Fruit fly (Drosophila melanogaster) whole organism, embryonic: ENCODE data around the gene CG6236.

ENCODE experiments used
- Adf1 ChIP-seq: fragments of 200-800 bp; sonication (Bioruptor generic); IDR thresholded peaks from 2 replicates; pipeline ENCODE4 v1.3.6; 2022; ENCODE audit warnings: missing biosample characterization, missing genetic modification characterization
- B-H2 ChIP-seq: fragments of 200-800 bp; sonication (Bioruptor generic); optimal IDR thresholded peaks from 2 replicates; lab custom pipeline; 2018; ENCODE audit warnings: missing biosample characterization, mild to moderate bottlenecking, missing genetic modification characterization
- CG11247 ChIP-seq: fragments of 200-800 bp; sonication (Bioruptor generic); IDR thresholded peaks from 2 replicates; pipeline ENCODE4 v1.3.6; 2022; ENCODE audit warnings: missing biosample characterization, missing genetic modification characterization
- CG11456 ChIP-seq: fragments of 200-800 bp; sonication (Bioruptor generic); IDR thresholded peaks from 3 replicates; pipeline ENCODE4 v1.3.6; 2022; ENCODE audit warnings: missing biosample characterization, missing genetic modification characterization
- CG12391 ChIP-seq: fragments of 200-800 bp; sonication (Bioruptor generic); optimal IDR thresholded peaks from 3 replicates; lab custom pipeline; 2018; ENCODE audit warnings: missing biosample characterization, mild to moderate bottlenecking, missing genetic modification characterization, moderate library complexity
- CG12942 ChIP-seq: fragments of 200-800 bp; sonication (Bioruptor generic); optimal IDR thresholded peaks from 3 replicates; lab custom pipeline; 2016; ENCODE audit warnings: missing biosample characterization, missing genetic modification characterization
- CG13296 ChIP-seq: fragments of 200-800 bp; sonication (Bioruptor generic); optimal IDR thresholded peaks from 3 replicates; lab custom pipeline; 2018; ENCODE audit warnings: missing biosample characterization, mild to moderate bottlenecking, missing genetic modification characterization
- CG15011 ChIP-seq: fragments of 200-800 bp; sonication (Bioruptor generic); optimal IDR thresholded peaks from 3 replicates; lab custom pipeline; 2018; ENCODE audit warnings: missing biosample characterization, mild to moderate bottlenecking, missing genetic modification characterization
- CG15269 ChIP-seq: fragments of 200-800 bp; sonication (Bioruptor generic); optimal IDR thresholded peaks from 2 replicates; lab custom pipeline; 2018; ENCODE audit warnings: missing biosample characterization, mild to moderate bottlenecking, missing genetic modification characterization, moderate library complexity
- CG1529 ChIP-seq: fragments of 200-800 bp; sonication (Bioruptor generic); optimal IDR thresholded peaks from 3 replicates; lab custom pipeline; 2018; ENCODE audit warnings: missing biosample characterization, missing genetic modification characterization
- CG15514 ChIP-seq: fragments of 200-800 bp; sonication (Bioruptor generic); optimal IDR thresholded peaks from 3 replicates; lab custom pipeline; 2017; ENCODE audit warnings: missing biosample characterization, missing genetic modification characterization, mild to moderate bottlenecking, moderate library complexity, missing genetic modification reagents
- CG1602 ChIP-seq: fragments of 200-800 bp; sonication (Bioruptor generic); optimal IDR thresholded peaks from 3 replicates; lab custom pipeline; 2016; ENCODE audit warnings: missing biosample characterization, missing genetic modification characterization
- CG17361 ChIP-seq: fragments of 200-800 bp; sonication (Bioruptor generic); IDR thresholded peaks from 3 replicates; pipeline ENCODE4 v1.3.6; 2022; ENCODE audit warnings: missing biosample characterization, missing genetic modification characterization
- CG17802 ChIP-seq: fragments of 200-800 bp; sonication (Bioruptor generic); optimal IDR thresholded peaks from 2 replicates; lab custom pipeline; 2018; ENCODE audit warnings: missing biosample characterization, mild to moderate bottlenecking, missing genetic modification characterization, moderate library complexity
- CG18011 ChIP-seq: fragments of 200-800 bp; sonication (Bioruptor generic); optimal IDR thresholded peaks from 2 replicates; lab custom pipeline; 2017; ENCODE audit warnings: missing biosample characterization, missing genetic modification characterization, mild to moderate bottlenecking, moderate library complexity, missing genotype
- CG34224 ChIP-seq: fragments of 200-800 bp; sonication (Bioruptor generic); IDR thresholded peaks from 3 replicates; pipeline ENCODE4 v1.3.6; 2022; ENCODE audit warnings: missing biosample characterization, missing genetic modification characterization; ENCODE audit not compliant: partially characterized antibody
- CG4820 ChIP-seq: fragments of 200-800 bp; sonication (Bioruptor generic); optimal IDR thresholded peaks from 3 replicates; lab custom pipeline; 2016; ENCODE audit warnings: missing biosample characterization, missing genetic modification characterization
- CG6813 ChIP-seq: fragments of 200-800 bp; sonication (Bioruptor generic); optimal IDR thresholded peaks from 2 replicates; lab custom pipeline; 2017; ENCODE audit warnings: missing biosample characterization, missing genetic modification characterization, mild to moderate bottlenecking, moderate library complexity, missing genetic modification reagents
- CG7963 ChIP-seq: fragments of 200-800 bp; sonication (Bioruptor generic); IDR thresholded peaks from 3 replicates; pipeline ENCODE4 v1.3.6; 2022; ENCODE audit warnings: missing biosample characterization, missing genetic modification characterization; ENCODE audit not compliant: partially characterized antibody
- CG9817 ChIP-seq: fragments of 200-800 bp; sonication (Bioruptor generic); optimal IDR thresholded peaks from 2 replicates; lab custom pipeline; 2018; ENCODE audit warnings: missing biosample characterization, mild to moderate bottlenecking, missing genetic modification characterization, moderate library complexity
- CkIIα-i1 ChIP-seq: fragments of 200-800 bp; sonication (Bioruptor generic); IDR thresholded peaks from 2 replicates; pipeline ENCODE4 v1.3.6; 2022; ENCODE audit warnings: missing biosample characterization, missing genetic modification characterization
- Ets97D ChIP-seq: fragments of 200-800 bp; sonication (Bioruptor generic); optimal IDR thresholded peaks from 3 replicates; lab custom pipeline; 2016; ENCODE audit warnings: missing biosample characterization, missing genetic modification characterization
- Fer3 ChIP-seq: fragments of 200-800 bp; sonication (Bioruptor generic); optimal IDR thresholded peaks from 2 replicates; lab custom pipeline; 2018; ENCODE audit warnings: missing biosample characterization, mild to moderate bottlenecking, missing genetic modification characterization, moderate library complexity
- Hmr ChIP-seq: fragments of 200-800 bp; sonication (Bioruptor generic); optimal IDR thresholded peaks from 3 replicates; lab custom pipeline; 2017; ENCODE audit warnings: mild to moderate bottlenecking, missing biosample characterization, missing genetic modification reagents, missing genetic modification characterization
- Meics ChIP-seq: fragments of 200-800 bp; sonication (Bioruptor generic); optimal IDR thresholded peaks from 2 replicates; lab custom pipeline; 2017; ENCODE audit warnings: missing biosample characterization, mild to moderate bottlenecking, missing genetic modification characterization
- Neu2 ChIP-seq: fragments of 200-800 bp; sonication (Bioruptor generic); optimal IDR thresholded peaks from 3 replicates; lab custom pipeline; 2016; ENCODE audit warnings: missing biosample characterization, missing genetic modification characterization, borderline replicate concordance
- Scr ChIP-seq: fragments of 200-800 bp; sonication (Bioruptor generic); IDR thresholded peaks from 2 replicates; pipeline ENCODE4 v1.3.6; 2022; ENCODE audit warnings: missing biosample characterization, missing genetic modification characterization; ENCODE audit not compliant: partially characterized antibody
- Sox102F ChIP-seq: fragments of 200-800 bp; sonication (Bioruptor generic); optimal IDR thresholded peaks from 2 replicates; lab custom pipeline; 2018; ENCODE audit warnings: missing biosample characterization, mild to moderate bottlenecking, missing genetic modification characterization, moderate library complexity
- Sry-β ChIP-seq: fragments of 200-800 bp; sonication (Bioruptor generic); optimal IDR thresholded peaks from 2 replicates; lab custom pipeline; 2018; ENCODE audit warnings: missing biosample characterization, mild to moderate bottlenecking, missing genetic modification characterization, moderate library complexity
- Sry-δ ChIP-seq: fragments of 200-800 bp; sonication (Bioruptor generic); optimal IDR thresholded peaks from 2 replicates; lab custom pipeline; 2016; ENCODE audit warnings: missing biosample characterization, missing genetic modification characterization
- al ChIP-seq: fragments of 200-800 bp; sonication (Bioruptor generic); IDR thresholded peaks from 2 replicates; pipeline ENCODE4 v1.3.6; 2022; ENCODE audit warnings: missing biosample characterization, missing genetic modification characterization
- disco-r ChIP-seq: fragments of 200-800 bp; sonication (Bioruptor generic); optimal IDR thresholded peaks from 2 replicates; lab custom pipeline; 2016; ENCODE audit warnings: missing biosample characterization, missing genetic modification characterization
- dm ChIP-seq: fragments of 200-800 bp; sonication (Bioruptor generic); optimal IDR thresholded peaks from 3 replicates; lab custom pipeline; 2016; ENCODE audit warnings: missing biosample characterization, missing genetic modification characterization
- emc ChIP-seq: fragments of 200-800 bp; sonication (Bioruptor generic); optimal IDR thresholded peaks from 2 replicates; lab custom pipeline; 2016; ENCODE audit warnings: missing biosample characterization, missing genetic modification characterization
- fd102C ChIP-seq: fragments of 200-800 bp; sonication (Bioruptor generic); optimal IDR thresholded peaks from 2 replicates; lab custom pipeline; 2018; ENCODE audit warnings: missing biosample characterization, mild to moderate bottlenecking, missing genetic modification characterization, moderate library complexity
- gcm2 ChIP-seq: fragments of 200-800 bp; sonication (Bioruptor generic); optimal IDR thresholded peaks from 2 replicates; lab custom pipeline; 2016; ENCODE audit warnings: missing biosample characterization, missing genetic modification characterization
- h ChIP-seq: fragments of >200 bp; optimal IDR thresholded peaks from 2 replicates; lab custom pipeline; 2017
- inv ChIP-seq: fragments of 200-800 bp; sonication (Bioruptor generic); IDR thresholded peaks from 2 replicates; pipeline ENCODE4 v1.3.6; 2022; ENCODE audit warnings: missing biosample characterization, missing genetic modification characterization; ENCODE audit not compliant: partially characterized antibody
- mam ChIP-seq: fragments of 200-800 bp; sonication (Bioruptor generic); optimal IDR thresholded peaks from 3 replicates; lab custom pipeline; 2016; ENCODE audit warnings: missing biosample characterization, missing genetic modification characterization
- mirr ChIP-seq: fragments of 200-800 bp; sonication (Bioruptor generic); optimal IDR thresholded peaks from 3 replicates; lab custom pipeline; 2018; ENCODE audit warnings: missing biosample characterization, mild to moderate bottlenecking, missing genetic modification characterization
- otp ChIP-seq: fragments of 200-800 bp; sonication (Bioruptor generic); IDR thresholded peaks from 3 replicates; pipeline ENCODE4, ENCODE4 v1.3.6; 2022; ENCODE audit warnings: missing biosample characterization, missing genetic modification characterization
- p53 ChIP-seq: fragments of 200-800 bp; sonication (Bioruptor generic); optimal IDR thresholded peaks from 2 replicates; lab custom pipeline; 2016; ENCODE audit warnings: missing biosample characterization, missing genetic modification characterization
- pzg ChIP-seq: fragments of 200-800 bp; sonication (Bioruptor generic); optimal IDR thresholded peaks from 3 replicates; lab custom pipeline; 2018; ENCODE audit warnings: missing biosample characterization, mild to moderate bottlenecking, missing genetic modification characterization, moderate library complexity
- repo ChIP-seq: fragments of 200-800 bp; sonication (Bioruptor generic); optimal IDR thresholded peaks from 2 replicates; lab custom pipeline; 2016; ENCODE audit warnings: missing biosample characterization, missing genetic modification characterization
- shn ChIP-seq: fragments of 200-800 bp; sonication (Bioruptor generic); optimal IDR thresholded peaks from 3 replicates; lab custom pipeline; 2016; ENCODE audit warnings: missing biosample characterization, missing genetic modification characterization
- sim ChIP-seq: fragments of 200-800 bp; sonication (Bioruptor generic); IDR thresholded peaks from 2 replicates; pipeline ENCODE4 v1.3.6; 2022; ENCODE audit warnings: missing biosample characterization, missing genetic modification characterization
- trh ChIP-seq: fragments of 200-800 bp; sonication (Bioruptor generic); optimal IDR thresholded peaks from 2 replicates; lab custom pipeline; 2016; ENCODE audit warnings: missing biosample characterization, missing genetic modification characterization
- tup ChIP-seq: fragments of 200-800 bp; sonication (Bioruptor generic); optimal IDR thresholded peaks from 2 replicates; lab custom pipeline; 2016; ENCODE audit warnings: missing biosample characterization, mild to moderate bottlenecking, missing genetic modification characterization, moderate library complexity
- vfl ChIP-seq: fragments of 200-800 bp; sonication (Bioruptor generic); optimal IDR thresholded peaks from 2 replicates; lab custom pipeline; 2016; ENCODE audit warnings: missing biosample characterization, missing genetic modification characterization
- wdn ChIP-seq: fragments of 200-800 bp; sonication (Bioruptor generic); IDR thresholded peaks from 2 replicates; pipeline ENCODE4 v1.3.6; 2022; ENCODE audit warnings: missing biosample characterization, missing genetic modification characterization
- zf30C ChIP-seq: fragments of 200-800 bp; sonication (Bioruptor generic); optimal IDR thresholded peaks from 3 replicates; lab custom pipeline; 2018; ENCODE audit warnings: missing biosample characterization, mild to moderate bottlenecking, missing genetic modification characterization

Gene CG6236

dm6 chr3R:15371833-15372232 lies 43.8 kb upstream of the CG6236 start, which contains the start of the genes Ccm3 and CG6136 (continued):
- peak; percentile 2 for TF ChIP-seq dm (GFP tag; lab: Kevin White, UChicago)
- no peak for TF ChIP-seq Sry-β (GFP tag; lab: Kevin White, UChicago)
- no peak for TF ChIP-seq CG17802 (tag; lab: Kevin White, UChicago)
- peak; percentile 36 for TF ChIP-seq vfl
- TF ChIP-seq Adf1: peak; percentile 41; the same call in 1 of the 2 replicates
- no peak for TF ChIP-seq Sox102F (GFP tag; lab: Kevin White, UChicago)
- no peak for TF ChIP-seq sim (GFP tag; lab: Robert Waterston, UW)
- TF ChIP-seq CG4820: no peak
- peak; percentile 69 for TF ChIP-seq Hmr (GFP tag; lab: Kevin White, UChicago)
- TF ChIP-seq CG15514 (GFP tag; lab: Kevin White, UChicago): peak; percentile 79
- TF ChIP-seq repo (GFP tag; lab: Kevin White, UChicago): peak; percentile 39
- no peak for TF ChIP-seq CG9817 (tag; lab: Kevin White, UChicago)
- TF ChIP-seq Ets97D (GFP tag; lab: Kevin White, UChicago): peak; percentile 76
- TF ChIP-seq Meics (GFP tag; lab: Kevin White, UChicago): peak; percentile 45
- peak; percentile 68 for TF ChIP-seq B-H2 (GFP tag; lab: Kevin White, UChicago)
- TF ChIP-seq p53: peak; percentile 19
- no peak for TF ChIP-seq CG1602 (GFP tag; lab: Kevin White, UChicago)
- no peak for TF ChIP-seq zf30C (GFP tag; lab: Kevin White, UChicago)
- no peak for TF ChIP-seq CG15269 (tag; lab: Kevin White, UChicago)
- no peak for TF ChIP-seq CG6813
- no peak for TF ChIP-seq fd102C
- peak; percentile 5 for TF ChIP-seq gcm2 (GFP tag; lab: Kevin White, UChicago)
- TF ChIP-seq inv (GFP tag; lab: Robert Waterston, UW): peak; percentile 81
- TF ChIP-seq CG11247 (GFP tag; lab: Robert Waterston, UW): peak; percentile 44; the same call in 1 of the 2 replicates
- no peak; the same call in 1 of the 2 replicates for TF ChIP-seq wdn (GFP tag; lab: Robert Waterston, UW)
- no peak for TF ChIP-seq emc (GFP tag; lab: Kevin White, UChicago)
- TF ChIP-seq CG34224 (GFP tag; lab: Robert Waterston, UW): peak; percentile 92
- peak; percentile 33 for TF ChIP-seq mirr (GFP tag; lab: Kevin White, UChicago)
- peak; percentile 91 for TF ChIP-seq Scr
- peak; percentile 86 for TF ChIP-seq pzg
- TF ChIP-seq al: peak; percentile 52; the same call in 1 of the 2 replicates
- TF ChIP-seq mam (GFP tag; lab: Kevin White, UChicago): peak; percentile 30
- peak; percentile 12 for TF ChIP-seq shn (GFP tag; lab: Kevin White, UChicago)
- no peak for TF ChIP-seq CG12942 (GFP tag; lab: Kevin White, UChicago)
- TF ChIP-seq otp (GFP tag; lab: Robert Waterston, UW): no peak
- TF ChIP-seq CG11456 (GFP tag; lab: Robert Waterston, UW): peak; percentile 74; the same call in 1 of the 3 replicates
- no peak for TF ChIP-seq disco-r (GFP tag; lab: Kevin White, UChicago)
- TF ChIP-seq CG15011: no peak
- TF ChIP-seq CG13296 (GFP tag; lab: Kevin White, UChicago): peak; percentile 39
- TF ChIP-seq h: no peak
- no peak for TF ChIP-seq trh (GFP tag; lab: Kevin White, UChicago)
- TF ChIP-seq CG7963 (GFP tag; lab: Robert Waterston, UW): peak; percentile 83
- no peak for TF ChIP-seq CG18011 (GFP tag; lab: Kevin White, UChicago)
- peak; percentile 80 for TF ChIP-seq Sry-δ (GFP tag; lab: Kevin White, UChicago)
- no peak for TF ChIP-seq CkIIα-i1 (GFP tag; lab: Robert Waterston, UW)
- peak; percentile 23 for TF ChIP-seq Neu2 (GFP tag; lab: Kevin White, UChicago)
- no peak for TF ChIP-seq tup (GFP tag; lab: Kevin White, UChicago)
- TF ChIP-seq CG17361: no peak
- TF ChIP-seq Fer3 (tag; lab: Kevin White, UChicago): peak; percentile 42
- TF ChIP-seq CG1529 (GFP tag; lab: Kevin White, UChicago): no peak
- TF ChIP-seq CG12391 (tag; lab: Kevin White, UChicago): peak; percentile 16
